Worm (Caenorhabditis elegans): ENCODE data around the gene F41G3.20.

DNA sequence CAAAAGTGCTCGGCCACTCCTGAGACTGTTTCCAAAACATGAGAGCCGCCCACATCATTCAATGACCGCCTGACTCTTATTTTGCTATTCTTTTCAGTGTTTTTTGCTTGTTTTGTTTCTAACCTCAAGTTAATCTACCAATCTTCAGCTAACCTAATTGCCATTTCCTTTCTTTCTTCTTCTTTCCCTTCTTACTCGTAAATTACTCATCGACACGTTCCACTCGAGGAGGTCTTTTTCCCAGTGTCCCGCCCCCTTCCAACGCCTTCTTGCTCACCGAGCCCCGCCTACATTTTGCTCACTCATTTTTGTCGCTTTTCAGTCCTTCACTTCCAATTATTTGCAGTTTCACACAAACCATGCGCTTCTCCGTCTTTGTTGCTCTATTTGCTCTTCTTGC lies 13.9 kb upstream of the F41G3.20 start, which contains the start of gene nlp-50:
- TF ChIP-seq fkh-10 (GFP tag; optimal IDR thresholded peaks at IDR 0.05) (no peak), C16A3.4 (tag; optimal IDR thresholded peaks at IDR 0.05) (no peak)

Data from whole organism, L1 larva.